Fruit fly (Drosophila melanogaster) whole organism, prepupa: Measurements from ENCODE around the gene CG6659.

Source experiments
- Blimp-1 ChIP-seq: fragments of 200-800 bp; sonication (Bioruptor generic); optimal IDR thresholded peaks from 3 replicates; lab custom pipeline; 2017; ENCODE audit warnings: missing biosample characterization, missing genetic modification characterization, mild to moderate bottlenecking, moderate library complexity, missing genetic modification reagents
- CG10669 ChIP-seq: fragments of 200-800 bp; sonication (Bioruptor generic); optimal IDR thresholded peaks from 3 replicates; lab custom pipeline; 2018; ENCODE audit warnings: missing biosample characterization, mild to moderate bottlenecking, missing genetic modification characterization, moderate library complexity
- CG11294 ChIP-seq: fragments of 200-800 bp; sonication (Bioruptor generic); IDR thresholded peaks from 2 replicates; pipeline ENCODE4 v1.3.6; 2022; ENCODE audit warnings: missing biosample characterization, missing genetic modification characterization
- CG15336 ChIP-seq: fragments of 200-800 bp; sonication (Bioruptor generic); IDR thresholded peaks from 2 replicates; pipeline ENCODE4 v1.3.6; 2022; ENCODE audit warnings: missing biosample characterization, missing genetic modification characterization
- CG1621 ChIP-seq: fragments of 200-800 bp; sonication (Bioruptor generic); optimal IDR thresholded peaks from 3 replicates; lab custom pipeline; 2018; ENCODE audit warnings: missing biosample characterization, mild to moderate bottlenecking, missing genetic modification characterization
- CG16779 ChIP-seq: fragments of 200-800 bp; sonication (Bioruptor generic); optimal IDR thresholded peaks from 3 replicates; lab custom pipeline; 2017; ENCODE audit warnings: missing biosample characterization, mild to moderate bottlenecking, missing genetic modification characterization
- CG3032 ChIP-seq: fragments of 200-800 bp; optimal IDR thresholded peaks from 2 replicates; lab custom pipeline; 2019; ENCODE audit warnings: missing biosample characterization, mild to moderate bottlenecking, missing genetic modification characterization, moderate library complexity
- CG31627 ChIP-seq: fragments of 200-800 bp; sonication (Bioruptor generic); optimal IDR thresholded peaks from 3 replicates; lab custom pipeline; 2016; ENCODE audit warnings: missing biosample characterization, missing genetic modification characterization
- CG32006 ChIP-seq: fragments of 200-800 bp; sonication (Bioruptor generic); optimal IDR thresholded peaks from 3 replicates; lab custom pipeline; 2017; ENCODE audit warnings: missing biosample characterization, mild to moderate bottlenecking, missing genetic modification characterization
- CG34406 ChIP-seq: fragments of 200-800 bp; sonication (Bioruptor generic); optimal IDR thresholded peaks from 3 replicates; lab custom pipeline; 2016; ENCODE audit warnings: missing biosample characterization, missing genetic modification characterization
- CG3919 ChIP-seq: fragments of 200-800 bp; sonication (Bioruptor generic); optimal IDR thresholded peaks from 3 replicates; lab custom pipeline; 2016; ENCODE audit warnings: missing biosample characterization, missing genetic modification characterization
- CG4318 ChIP-seq: fragments of 200-800 bp; sonication (Bioruptor generic); optimal IDR thresholded peaks from 3 replicates; lab custom pipeline; 2017; ENCODE audit warnings: missing biosample characterization, mild to moderate bottlenecking, missing genetic modification characterization
- CG6163 ChIP-seq: fragments of 200-800 bp; sonication (Bioruptor generic); IDR thresholded peaks from 3 replicates; pipeline ENCODE4 v1.3.6; 2022; ENCODE audit warnings: missing biosample characterization, missing genetic modification characterization
- CG6276 ChIP-seq: fragments of 200-800 bp; sonication (Bioruptor generic); optimal IDR thresholded peaks from 2 replicates; lab custom pipeline; 2017; ENCODE audit warnings: missing biosample characterization, mild to moderate bottlenecking, missing genetic modification characterization
- CG6792 ChIP-seq: fragments of 200-800 bp; sonication (Bioruptor generic); optimal IDR thresholded peaks from 3 replicates; lab custom pipeline; 2016; ENCODE audit warnings: missing biosample characterization, missing genetic modification characterization
- CG6854 ChIP-seq: fragments of 200-800 bp; sonication (Bioruptor generic); optimal IDR thresholded peaks from 2 replicates; lab custom pipeline; 2017; ENCODE audit warnings: missing biosample characterization, mild to moderate bottlenecking, missing genetic modification characterization
- CG8119 ChIP-seq: fragments of 200-800 bp; sonication (Bioruptor generic); IDR thresholded peaks from 3 replicates; pipeline ENCODE4 v1.3.6; 2022; ENCODE audit warnings: missing biosample characterization, missing genetic modification characterization
- CG8632 ChIP-seq: fragments of 200-800 bp; sonication (Bioruptor generic); optimal IDR thresholded peaks from 3 replicates; lab custom pipeline; 2016; ENCODE audit warnings: missing biosample characterization, missing genetic modification characterization
- Eip75B ChIP-seq: fragments of 200-800 bp; sonication (Bioruptor generic); optimal IDR thresholded peaks from 3 replicates; lab custom pipeline; 2016; ENCODE audit warnings: missing biosample characterization, missing genetic modification characterization
- Eip78C ChIP-seq: fragments of 200-800 bp; sonication (Bioruptor generic); peaks from one replicate; lab custom pipeline; 2016; ENCODE audit warnings: missing biosample characterization, missing genetic modification characterization
- Eip93F ChIP-seq: fragments of 200-800 bp; sonication (Bioruptor generic); optimal IDR thresholded peaks from 2 replicates; lab custom pipeline; 2016; ENCODE audit warnings: missing biosample characterization, mild to moderate bottlenecking, missing genetic modification characterization
- Ets96B ChIP-seq: fragments of 200-800 bp; optimal IDR thresholded peaks from 2 replicates; lab custom pipeline; 2019; ENCODE audit warnings: missing biosample characterization, mild to moderate bottlenecking, missing genetic modification characterization, moderate library complexity
- Gug ChIP-seq: fragments of 200-800 bp; sonication (Bioruptor generic); IDR thresholded peaks from 2 replicates; pipeline ENCODE4 v1.3.6; 2022; ENCODE audit warnings: missing biosample characterization, missing genetic modification characterization
- Hr38 ChIP-seq: sonication (Bioruptor generic); optimal IDR thresholded peaks from 2 replicates; lab custom pipeline; 2016; ENCODE audit warnings: missing biosample characterization, missing genetic modification characterization
- Hr39 ChIP-seq: fragments of 200-800 bp; sonication (Bioruptor generic); optimal IDR thresholded peaks from 2 replicates; lab custom pipeline; 2016; ENCODE audit warnings: missing biosample characterization, missing genetic modification characterization
- Lpt ChIP-seq: fragments of 200-800 bp; sonication (Bioruptor generic); optimal IDR thresholded peaks from 3 replicates; lab custom pipeline; 2016; ENCODE audit warnings: missing biosample characterization, missing genetic modification characterization
- OdsH ChIP-seq: fragments of 200-800 bp; sonication (Bioruptor generic); optimal IDR thresholded peaks from 3 replicates; lab custom pipeline; 2016; ENCODE audit warnings: missing biosample characterization, missing genetic modification characterization
- Smox ChIP-seq: fragments of 200-800 bp; sonication (Bioruptor generic); optimal IDR thresholded peaks from 3 replicates; lab custom pipeline; 2016; ENCODE audit warnings: missing biosample characterization, missing genetic modification characterization
- Sox102F ChIP-seq: fragments of 200-800 bp; sonication (Bioruptor generic); optimal IDR thresholded peaks from 2 replicates; lab custom pipeline; 2016; ENCODE audit warnings: missing biosample characterization, mild to moderate bottlenecking, missing genetic modification characterization
- Sox14 ChIP-seq: fragments of 200-800 bp; sonication (Bioruptor generic); optimal IDR thresholded peaks from 3 replicates; lab custom pipeline; 2016; ENCODE audit warnings: missing biosample characterization, missing genetic modification characterization
- acj6 ChIP-seq: fragments of 200-800 bp; sonication (Bioruptor generic); optimal IDR thresholded peaks from 3 replicates; lab custom pipeline; 2016; ENCODE audit warnings: missing biosample characterization, missing genetic modification characterization
- cyc ChIP-seq: fragments of 200-800 bp; sonication (Bioruptor generic); optimal IDR thresholded peaks from 3 replicates; lab custom pipeline; 2016; ENCODE audit warnings: missing biosample characterization, missing genetic modification characterization
- dac ChIP-seq: fragments of 200-800 bp; sonication (Bioruptor generic); optimal IDR thresholded peaks from 2 replicates; lab custom pipeline; 2017; ENCODE audit warnings: missing biosample characterization, mild to moderate bottlenecking, missing genetic modification characterization
- dsx ChIP-seq: fragments of 200-800 bp; optimal IDR thresholded peaks from 3 replicates; lab custom pipeline; 2019; ENCODE audit warnings: missing biosample characterization, mild to moderate bottlenecking, missing genetic modification characterization, moderate library complexity; ENCODE audit not compliant: poor library complexity, severe bottlenecking
- esn ChIP-seq: fragments of 200-800 bp; sonication (Bioruptor generic); optimal IDR thresholded peaks from 2 replicates; lab custom pipeline; 2016; ENCODE audit warnings: missing biosample characterization, mild to moderate bottlenecking, missing genetic modification characterization, moderate library complexity
- fd59A ChIP-seq: fragments of 200-800 bp; sonication (Bioruptor generic); optimal IDR thresholded peaks from 2 replicates; lab custom pipeline; 2017; ENCODE audit warnings: missing biosample characterization, mild to moderate bottlenecking, missing genetic modification characterization, missing genetic modification reagents
- fd85E ChIP-seq: fragments of 200-800 bp; sonication (Bioruptor generic); optimal IDR thresholded peaks from 3 replicates; lab custom pipeline; 2016; ENCODE audit warnings: missing biosample characterization, missing genetic modification characterization
- fkh ChIP-seq: fragments of 200-800 bp; sonication (Bioruptor generic); optimal IDR thresholded peaks from 3 replicates; lab custom pipeline; 2017; ENCODE audit warnings: missing biosample characterization, mild to moderate bottlenecking, missing genetic modification characterization, moderate library complexity
- lz ChIP-seq: fragments of 200-800 bp; sonication (Bioruptor generic); optimal IDR thresholded peaks from 3 replicates; lab custom pipeline; 2016; ENCODE audit warnings: missing biosample characterization, missing genetic modification characterization
- pdm3 ChIP-seq: fragments of 200-800 bp; sonication (Bioruptor generic); optimal IDR thresholded peaks from 3 replicates; lab custom pipeline; 2016; ENCODE audit warnings: missing biosample characterization, missing genetic modification characterization
- spab ChIP-seq: fragments of 200-800 bp; sonication (Bioruptor generic); optimal IDR thresholded peaks from 2 replicates; lab custom pipeline; 2017; ENCODE audit warnings: missing biosample characterization, mild to moderate bottlenecking, missing genetic modification characterization, missing genetic modification reagents
- ss ChIP-seq, 2 experiments: fragments of 200-800 bp; sonication (Bioruptor generic); optimal IDR thresholded peaks; 2 replicates in 1 of 2; 3 replicates in 1 of 2; lab custom pipeline; 2017 to 2018; ENCODE audit warnings: mild to moderate bottlenecking in 2 of 2, missing biosample characterization in 2 of 2, missing genetic modification characterization in 2 of 2, moderate library complexity in 1 of 2
- svp ChIP-seq: fragments of 200-800 bp; sonication (Bioruptor generic); peaks from one replicate; lab custom pipeline; 2016; ENCODE audit warnings: missing biosample characterization, missing genetic modification characterization
- topi ChIP-seq: fragments of 200-800 bp; sonication (Bioruptor generic); optimal IDR thresholded peaks from 3 replicates; lab custom pipeline; 2016; ENCODE audit warnings: missing biosample characterization, missing genetic modification characterization

The CG6659 gene

DNA sequence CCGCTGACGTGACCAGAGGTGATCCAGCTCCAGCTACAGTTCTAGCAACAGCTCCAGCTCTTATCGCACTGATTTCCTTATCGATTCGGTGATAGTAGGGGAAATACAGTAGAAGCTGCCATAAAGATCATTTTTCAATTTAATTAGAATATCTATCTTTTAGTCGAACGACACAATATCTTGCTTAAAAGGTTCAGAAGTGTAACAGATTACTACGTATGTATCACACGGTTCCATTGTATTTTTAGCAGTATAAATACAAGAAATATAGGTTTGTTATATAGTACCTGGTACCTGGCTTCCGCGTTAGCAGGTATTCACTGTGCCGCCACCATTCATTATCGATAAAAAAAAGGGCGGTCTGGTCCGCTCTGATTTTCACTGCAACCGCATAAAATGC lies 12.2 kb downstream of the CG6659 start (continued):
- TF ChIP-seq CG15336 (GFP tag; lab: Robert Waterston, UW) (peak; percentile 60), acj6 (GFP tag; lab: Kevin White, UChicago) (peak; percentile 83), CG10669 (GFP tag; lab: Kevin White, UChicago) (peak; percentile 68), Eip93F (GFP tag; lab: Kevin White, UChicago) (peak; percentile 68), ss (GFP tag; optimal IDR thresholded peaks at IDR 0.05; lab: Kevin White, UChicago) (peak; percentile 8 to 64), CG8119 (peak; percentile 67), CG6792 (GFP tag; lab: Kevin White, UChicago) (peak; percentile 80), CG34406 (GFP tag; lab: Kevin White, UChicago) (peak; percentile 80), Gug (peak; percentile 37; the same call in 1 of the 2 replicates), Hr38 (no peak), CG3919 (GFP tag; lab: Kevin White, UChicago) (peak; percentile 84), CG3032 (tag; lab: Kevin White, UChicago) (peak; percentile 61), Sox102F (GFP tag; lab: Kevin White, UChicago) (peak; percentile 76), Sox14 (peak; percentile 83), fkh (no peak), CG11294 (GFP tag; lab: Robert Waterston, UW) (peak; percentile 43; the same call in 1 of the 2 replicates), CG6163 (peak; percentile 77), OdsH (GFP tag; lab: Kevin White, UChicago) (peak; percentile 81), spab (peak; percentile 46), Hr39 (GFP tag; lab: Kevin White, UChicago) (peak; percentile 85), Lpt (GFP tag; lab: Kevin White, UChicago) (peak; percentile 31), CG6854 (peak; percentile 47), CG16779 (tag; lab: Kevin White, UChicago) (peak; percentile 28), CG32006 (GFP tag; lab: Kevin White, UChicago) (peak; percentile 71), CG8632 (peak; percentile 74), fd85E (GFP tag; lab: Kevin White, UChicago) (peak; percentile 23), fd59A (GFP tag; lab: Kevin White, UChicago) (peak; percentile 60), Eip75B (GFP tag; lab: Kevin White, UChicago) (peak; percentile 78)

DNA sequence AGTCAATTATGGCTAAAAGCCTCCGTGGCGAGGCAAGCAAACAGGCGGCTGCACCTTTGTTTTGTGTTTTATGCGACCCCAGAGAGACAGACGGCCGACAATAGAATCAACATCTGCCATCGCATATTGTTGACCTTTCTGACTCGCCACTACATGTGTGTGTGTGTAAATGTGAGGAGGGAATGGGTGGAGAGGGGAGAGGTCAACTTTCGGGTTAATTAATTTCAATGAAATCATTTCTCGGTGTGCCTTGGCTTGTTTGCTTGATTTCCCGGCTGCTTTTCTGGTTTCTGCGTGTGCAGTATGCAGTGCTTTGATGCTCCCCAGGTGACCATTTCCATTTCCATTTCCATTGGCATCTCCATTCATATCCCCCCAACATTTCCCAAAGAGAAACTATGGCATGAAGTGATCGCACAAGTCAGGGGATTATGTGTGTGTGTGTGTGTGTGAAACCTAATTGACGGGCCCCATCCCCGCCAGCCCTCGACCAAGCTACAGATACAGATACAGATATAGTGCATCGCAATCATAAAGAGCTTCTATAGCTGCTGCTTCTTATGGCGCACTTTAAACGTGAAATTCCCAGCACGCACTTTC lies 13.9 kb downstream of the CG6659 start:
- TF ChIP-seq Lpt (GFP tag; lab: Kevin White, UChicago) (no peak), Eip78C (GFP tag; lab: Kevin White, UChicago) (peak; percentile 37), CG8632 (no peak), CG1621 (tag; lab: Kevin White, UChicago) (no peak), ss (GFP tag; optimal IDR thresholded peaks at IDR 0.05; lab: Kevin White, UChicago) (peak in 1 of 2 experiments; percentile 24), CG6276 (GFP tag; lab: Kevin White, UChicago) (peak; percentile 3), svp (peak; percentile 20), fkh (peak; percentile 27)
- TF ChIP-seq, all 60 proteins: peak for 5

DNA sequence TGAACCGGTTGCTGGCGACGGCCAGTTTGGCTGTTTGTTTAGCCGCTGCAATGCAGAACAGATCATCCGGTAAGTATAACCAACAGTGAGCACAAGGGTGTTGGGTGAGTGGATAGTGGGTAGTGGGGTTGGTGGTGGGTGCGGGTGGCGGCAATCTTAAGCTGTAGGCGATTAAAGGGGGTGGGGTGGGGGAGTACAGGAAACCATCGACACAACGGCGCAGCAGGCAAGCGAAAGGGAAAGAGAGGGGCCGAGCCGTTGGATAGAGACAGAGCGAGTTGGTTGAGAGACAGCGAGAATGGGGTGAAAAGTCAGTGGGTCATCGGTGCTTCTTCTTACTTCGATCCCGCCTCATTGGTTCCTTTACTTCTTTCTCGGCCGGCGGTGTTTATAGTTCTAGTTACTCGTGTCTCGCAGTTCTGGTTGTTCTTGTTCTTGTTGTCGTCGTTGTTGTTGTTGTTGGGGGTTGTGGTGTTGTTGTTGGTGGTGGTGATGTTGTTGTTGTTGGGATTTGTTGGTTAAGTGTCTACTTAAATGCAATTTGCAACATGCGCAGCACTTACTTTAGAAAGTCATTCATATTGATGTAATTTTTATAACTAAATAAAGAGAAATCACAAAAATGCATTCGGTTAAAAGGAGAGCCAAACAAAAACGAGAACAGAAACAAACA lies 20.7 kb downstream of the CG6659 start:
- no peak for TF ChIP-seq CG31627 (GFP tag; lab: Kevin White, UChicago)
- TF ChIP-seq svp, result peak; percentile 88

DNA sequence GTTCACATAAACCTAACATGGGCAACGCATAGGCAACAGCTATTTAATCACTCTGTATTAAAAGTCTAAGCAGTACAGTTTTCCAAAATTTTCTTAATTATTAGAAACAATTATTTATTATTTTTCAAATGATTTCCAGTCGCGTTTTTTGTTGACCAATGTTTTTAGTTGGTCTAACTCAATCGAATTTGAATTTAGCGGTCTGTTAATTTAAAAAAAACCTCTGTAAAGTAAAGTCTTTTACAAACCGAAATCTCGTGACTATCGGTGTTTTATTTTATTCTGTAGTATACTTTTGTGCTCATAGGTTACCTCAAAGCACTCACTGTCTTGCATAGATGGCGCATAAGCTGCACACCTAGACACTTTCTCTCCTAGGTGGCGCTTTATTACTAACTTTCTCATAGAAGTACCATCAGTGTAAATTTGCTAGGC lies 22.0 kb downstream of the CG6659 start:
- no peak for TF ChIP-seq esn (GFP tag; lab: Kevin White, UChicago)
- no peak for TF ChIP-seq topi (GFP tag; lab: Kevin White, UChicago)
- no peak for TF ChIP-seq Eip93F (GFP tag; lab: Kevin White, UChicago)
- no peak for TF ChIP-seq Blimp-1 (GFP tag; lab: Kevin White, UChicago)
- TF ChIP-seq dac (GFP tag; lab: Kevin White, UChicago), result no peak
- TF ChIP-seq cyc (GFP tag; lab: Kevin White, UChicago), result peak; percentile 49
- no peak for TF ChIP-seq Smox
- peak; percentile 21 for TF ChIP-seq pdm3 (GFP tag; lab: Kevin White, UChicago)
- no peak for TF ChIP-seq CG32006 (GFP tag; lab: Kevin White, UChicago)
- TF ChIP-seq lz (GFP tag; lab: Kevin White, UChicago), result peak; percentile 38
- TF ChIP-seq svp, result peak; percentile 16
- peak; percentile 61 for TF ChIP-seq CG31627 (GFP tag; lab: Kevin White, UChicago)
- TF ChIP-seq dsx, result no peak
- no peak for TF ChIP-seq Sox102F (GFP tag; lab: Kevin White, UChicago)
- no peak for TF ChIP-seq ss (GFP tag; optimal IDR thresholded peaks at IDR 0.05; lab: Kevin White, UChicago)
- no peak for TF ChIP-seq CG4318
- no peak for TF ChIP-seq Ets96B (tag; lab: Kevin White, UChicago)
- peak; percentile 60 for TF ChIP-seq Hr39 (GFP tag; lab: Kevin White, UChicago)
- no peak for TF ChIP-seq OdsH (GFP tag; lab: Kevin White, UChicago)
- TF ChIP-seq acj6 (GFP tag; lab: Kevin White, UChicago), result no peak
